Fruit fly (Drosophila melanogaster): ENCODE results near the gene CG5177.

Gene CG5177

dm6 chr2L:7387813-7388558 lies 17.0 kb upstream of the CG5177 start, which contains the start of the genes CG5149 and gudu (continued):
- TF ChIP-seq unc-4 (GFP tag; IDR thresholded peaks at IDR 0.05; ENCODE audit: partially characterized antibody) = peak; percentile 88
- peak; percentile 73 for TF ChIP-seq Dref (GFP tag; IDR thresholded peaks at IDR 0.05)
- TF ChIP-seq ab (GFP tag; optimal IDR thresholded peaks at IDR 0.05) = no peak
- peak; percentile 7 for TF ChIP-seq nmo (GFP tag; optimal IDR thresholded peaks at IDR 0.05)
- peak; percentile 88; the same call in 2 of the 3 replicates for TF ChIP-seq mld (GFP tag; IDR thresholded peaks at IDR 0.05; ENCODE audit: partially characterized antibody)
- peak; percentile 60; the same call in 1 of the 3 replicates for TF ChIP-seq ci (GFP tag; IDR thresholded peaks at IDR 0.05)
- TF ChIP-seq CG18262 (tag; optimal IDR thresholded peaks at IDR 0.05) = peak; percentile 31
- TF ChIP-seq caup (GFP tag; optimal IDR thresholded peaks at IDR 0.05; ENCODE audit: severe bottlenecking) = peak; percentile 6
- peak; percentile 79 for TF ChIP-seq MESR4 (GFP tag; optimal IDR thresholded peaks at IDR 0.05)
- TF ChIP-seq vnd (GFP tag; IDR thresholded peaks at IDR 0.05; ENCODE audit: partially characterized antibody) = peak; percentile 73
- no peak for TF ChIP-seq CG1024 (GFP tag; IDR thresholded peaks at IDR 0.05)
- peak; percentile 61 for TF ChIP-seq Rfx (GFP tag; IDR thresholded peaks at IDR 0.05)
- TF ChIP-seq CTCF (GFP tag; optimal IDR thresholded peaks at IDR 0.05) = peak; percentile 87
- TF ChIP-seq nerfin-1 (tag; optimal IDR thresholded peaks at IDR 0.05) = peak; percentile 62
- TF ChIP-seq zen2 (GFP tag; IDR thresholded peaks at IDR 0.05; ENCODE audit: partially characterized antibody) = peak; percentile 77
- TF ChIP-seq trem (tag; optimal IDR thresholded peaks at IDR 0.05) = peak; percentile 52
- TF ChIP-seq gfzf (GFP tag; optimal IDR thresholded peaks at IDR 0.05) = peak; percentile 49
- TF ChIP-seq CG34224 (GFP tag; IDR thresholded peaks at IDR 0.05; ENCODE audit: partially characterized antibody) = peak; percentile 83
- peak; percentile 80 for TF ChIP-seq Neu2 (GFP tag; optimal IDR thresholded peaks at IDR 0.05; ENCODE audit: borderline replicate concordance)
- no peak for TF ChIP-seq peb (GFP tag; IDR thresholded peaks at IDR 0.05)
- TF ChIP-seq E2f2 (GFP tag; IDR thresholded peaks at IDR 0.05) = peak; percentile 52
- peak; percentile 26; the same call in 1 of the 2 replicates for TF ChIP-seq slbo (GFP tag; IDR thresholded peaks at IDR 0.05)
- no peak for TF ChIP-seq Hr39 (optimal IDR thresholded peaks at IDR 0.05)
- TF ChIP-seq CG42726 (GFP tag; IDR thresholded peaks at IDR 0.05; ENCODE audit: partially characterized antibody) = peak; percentile 89
- TF ChIP-seq CG6272 (GFP tag; IDR thresholded peaks at IDR 0.05) = peak; percentile 41; the same call in 1 of the 2 replicates
- TF ChIP-seq Doc3 (GFP tag; IDR thresholded peaks at IDR 0.05; ENCODE audit: partially characterized antibody) = peak; percentile 83
- TF ChIP-seq sens (GFP tag) = peak; percentile 93
- no peak for TF ChIP-seq lola (GFP tag; optimal IDR thresholded peaks at IDR 0.05)
- TF ChIP-seq CrebB (tag; optimal IDR thresholded peaks at IDR 0.05) = peak; percentile 49
- TF ChIP-seq Ada2b (GFP tag; IDR thresholded peaks at IDR 0.05) = 0 out of 2 replicates have a peak, but pooled peaks have one; percentile 18
- peak; percentile 30; the same call in 1 of the 2 replicates for TF ChIP-seq CG31441 (GFP tag; IDR thresholded peaks at IDR 0.05)
- peak; percentile 52; the same call in 2 of the 3 replicates for TF ChIP-seq CG17361 (GFP tag; IDR thresholded peaks at IDR 0.05)
- TF ChIP-seq Dp (GFP tag; optimal IDR thresholded peaks at IDR 0.05) = peak; percentile 50
- TF ChIP-seq bbx (GFP tag; IDR thresholded peaks at IDR 0.05; ENCODE audit: partially characterized antibody) = peak; percentile 89
- TF ChIP-seq CG7963 (GFP tag; IDR thresholded peaks at IDR 0.05; ENCODE audit: partially characterized antibody) = peak; percentile 59; the same call in 2 of the 3 replicates
- peak; percentile 13 for TF ChIP-seq Blimp-1 (GFP tag; optimal IDR thresholded peaks at IDR 0.05)
- TF ChIP-seq sob (GFP tag; IDR thresholded peaks at IDR 0.05) = peak; percentile 26; the same call in 1 of the 2 replicates
- peak; percentile 5 for TF ChIP-seq dm (GFP tag; optimal IDR thresholded peaks at IDR 0.05)
- TF ChIP-seq hbn (GFP tag; IDR thresholded peaks at IDR 0.05; ENCODE audit: partially characterized antibody) = peak; percentile 87
- no peak for TF ChIP-seq C15 (GFP tag; IDR thresholded peaks at IDR 0.05)
- peak; percentile 40 for TF ChIP-seq bcd (GFP tag; optimal IDR thresholded peaks at IDR 0.05)
- TF ChIP-seq CG17829 (tag; optimal IDR thresholded peaks at IDR 0.05) = peak; percentile 60
- peak; percentile 95 for TF ChIP-seq amos (GFP tag; IDR thresholded peaks at IDR 0.05; ENCODE audit: partially characterized antibody)
- no peak for TF ChIP-seq CG4707 (GFP tag; optimal IDR thresholded peaks at IDR 0.05)
- peak; percentile 93 for TF ChIP-seq CG13287 (GFP tag; IDR thresholded peaks at IDR 0.05; ENCODE audit: partially characterized antibody)
- peak; percentile 57 for TF ChIP-seq CG2712 (tag; optimal IDR thresholded peaks at IDR 0.05)
- TF ChIP-seq PHDP (tag; optimal IDR thresholded peaks at IDR 0.05) = no peak
- TF ChIP-seq bigmax (GFP tag; optimal IDR thresholded peaks at IDR 0.05) = peak; percentile 29

Data from whole organism, embryonic.